Fruit fly (Drosophila melanogaster) whole organism, embryonic: ENCODE measurements around the gene CG43400.

Experiments
- Bdp1 ChIP-seq: fragments of 200-800 bp; sonication (Bioruptor generic); optimal IDR thresholded peaks from 3 replicates; lab custom pipeline; 2016; ENCODE audit warnings: missing biosample characterization, missing genetic modification characterization
- CG10267 ChIP-seq: fragments of 200-800 bp; sonication (Bioruptor generic); optimal IDR thresholded peaks from 2 replicates; lab custom pipeline; 2018; ENCODE audit warnings: missing biosample characterization, mild to moderate bottlenecking, missing genetic modification characterization, moderate library complexity
- CG10565 ChIP-seq: fragments of 200-800 bp; sonication (Bioruptor generic); optimal IDR thresholded peaks from 3 replicates; lab custom pipeline; 2016; ENCODE audit warnings: missing biosample characterization, mild to moderate bottlenecking, missing genetic modification characterization
- CG11504 ChIP-seq: fragments of 200-800 bp; sonication (Bioruptor generic); optimal IDR thresholded peaks from 3 replicates; lab custom pipeline; 2019; ENCODE audit warnings: missing biosample characterization, mild to moderate bottlenecking, missing genetic modification characterization, moderate library complexity
- CG13624 ChIP-seq: fragments of 200-800 bp; sonication (Bioruptor generic); optimal IDR thresholded peaks from 2 replicates; lab custom pipeline; 2016; ENCODE audit warnings: missing biosample characterization, missing genetic modification characterization
- CG14710 ChIP-seq: fragments of 200-800 bp; sonication (Bioruptor generic); optimal IDR thresholded peaks from 3 replicates; lab custom pipeline; 2019; ENCODE audit warnings: missing biosample characterization, mild to moderate bottlenecking, missing genetic modification characterization, moderate library complexity
- CG15011 ChIP-seq: fragments of 200-800 bp; sonication (Bioruptor generic); optimal IDR thresholded peaks from 3 replicates; lab custom pipeline; 2018; ENCODE audit warnings: missing biosample characterization, mild to moderate bottlenecking, missing genetic modification characterization
- CG1529 ChIP-seq: fragments of 200-800 bp; sonication (Bioruptor generic); optimal IDR thresholded peaks from 3 replicates; lab custom pipeline; 2018; ENCODE audit warnings: missing biosample characterization, missing genetic modification characterization
- CG15479 ChIP-seq: fragments of 200-800 bp; sonication (Bioruptor generic); optimal IDR thresholded peaks from 3 replicates; lab custom pipeline; 2019; ENCODE audit warnings: missing biosample characterization, mild to moderate bottlenecking, missing genetic modification characterization, moderate library complexity
- CG17359 ChIP-seq: fragments of 200-800 bp; sonication (Bioruptor generic); optimal IDR thresholded peaks from 3 replicates; lab custom pipeline; 2018; ENCODE audit warnings: missing biosample characterization, mild to moderate bottlenecking, missing genetic modification characterization, moderate library complexity
- CG17829 ChIP-seq: fragments of 200-800 bp; optimal IDR thresholded peaks from 2 replicates; lab custom pipeline; 2019; ENCODE audit warnings: missing biosample characterization, mild to moderate bottlenecking, missing genetic modification characterization, moderate library complexity
- CG2120 ChIP-seq: fragments of 200-800 bp; sonication (Bioruptor generic); optimal IDR thresholded peaks from 3 replicates; lab custom pipeline; 2016; ENCODE audit warnings: missing biosample characterization, missing genetic modification characterization
- CG2199 ChIP-seq: fragments of 200-800 bp; sonication (Bioruptor generic); IDR thresholded peaks from 3 replicates; pipeline ENCODE4 v1.3.6; 2022; ENCODE audit warnings: missing biosample characterization, missing genetic modification characterization
- CG31365 ChIP-seq: fragments of 200-800 bp; sonication (Bioruptor generic); optimal IDR thresholded peaks from 2 replicates; lab custom pipeline; 2018; ENCODE audit warnings: missing biosample characterization, mild to moderate bottlenecking, missing genetic modification characterization
- CG3163 ChIP-seq: fragments of 200-800 bp; sonication (Bioruptor generic); optimal IDR thresholded peaks from 3 replicates; lab custom pipeline; 2016; ENCODE audit warnings: missing biosample characterization, missing genetic modification characterization
- CG3838 ChIP-seq: fragments of 200-800 bp; sonication (Bioruptor generic); optimal IDR thresholded peaks from 3 replicates; lab custom pipeline; 2016; ENCODE audit warnings: missing biosample characterization, missing genetic modification characterization
- CG3995 ChIP-seq: fragments of 200-800 bp; sonication (Bioruptor generic); optimal IDR thresholded peaks from 3 replicates; lab custom pipeline; 2016; ENCODE audit warnings: missing biosample characterization, missing genetic modification characterization
- CG42726 ChIP-seq: fragments of 200-800 bp; sonication (Bioruptor generic); IDR thresholded peaks from 2 replicates; pipeline ENCODE4 v1.3.6; 2022; ENCODE audit warnings: missing biosample characterization, missing genetic modification characterization; ENCODE audit not compliant: partially characterized antibody
- CTCF ChIP-seq: fragments of 200-800 bp; sonication (Bioruptor generic); optimal IDR thresholded peaks from 2 replicates; lab custom pipeline; 2017; ENCODE audit warnings: missing biosample characterization, mild to moderate bottlenecking, missing genetic modification characterization, moderate library complexity
- CoRest ChIP-seq: fragments of 200-800 bp; sonication (Bioruptor generic); optimal IDR thresholded peaks from 3 replicates; lab custom pipeline; 2018; ENCODE audit warnings: missing biosample characterization, mild to moderate bottlenecking, missing genetic modification characterization, moderate library complexity
- Dek ChIP-seq: fragments of 200-800 bp; sonication (Bioruptor generic); optimal IDR thresholded peaks from 3 replicates; lab custom pipeline; 2019; ENCODE audit warnings: missing biosample characterization, mild to moderate bottlenecking, missing genetic modification characterization, moderate library complexity
- Dip3 ChIP-seq: fragments of 200-800 bp; sonication (Bioruptor generic); optimal IDR thresholded peaks from 3 replicates; lab custom pipeline; 2016; ENCODE audit warnings: missing biosample characterization, missing genetic modification characterization
- Dll ChIP-seq: fragments of 200-800 bp; sonication (Bioruptor generic); IDR thresholded peaks from 4 replicates; pipeline ENCODE4 v1.3.6; 2022; ENCODE audit warnings: missing biosample characterization, missing genetic modification characterization; ENCODE audit not compliant: partially characterized antibody
- Ets65A ChIP-seq: fragments of 200-800 bp; sonication (Bioruptor generic); peaks from one replicate; lab custom pipeline; 2016; ENCODE audit warnings: missing biosample characterization, missing genetic modification characterization
- Ets97D ChIP-seq: fragments of 200-800 bp; sonication (Bioruptor generic); optimal IDR thresholded peaks from 3 replicates; lab custom pipeline; 2016; ENCODE audit warnings: missing biosample characterization, missing genetic modification characterization
- HLH4C ChIP-seq: fragments of 200-800 bp; sonication (Bioruptor generic); IDR thresholded peaks from 3 replicates; pipeline ENCODE4 v1.3.6; 2022; ENCODE audit warnings: missing biosample characterization, missing genetic modification characterization; ENCODE audit not compliant: partially characterized antibody
- HLH54F ChIP-seq: fragments of 200-800 bp; sonication (Bioruptor generic); optimal IDR thresholded peaks from 3 replicates; lab custom pipeline; 2016; ENCODE audit warnings: missing biosample characterization, missing genetic modification characterization
- HmgD ChIP-seq: fragments of 200-800 bp; sonication (Bioruptor generic); optimal IDR thresholded peaks from 3 replicates; lab custom pipeline; 2016; ENCODE audit warnings: missing biosample characterization, missing genetic modification characterization
- HmgZ ChIP-seq: fragments of 200-800 bp; sonication (Bioruptor generic); optimal IDR thresholded peaks from 2 replicates; lab custom pipeline; 2018; ENCODE audit warnings: missing biosample characterization, mild to moderate bottlenecking, missing genetic modification characterization
- Med ChIP-seq: fragments of 200-800 bp; sonication (Bioruptor generic); peaks from one replicate; lab custom pipeline; 2016; ENCODE audit warnings: missing biosample characterization, missing genetic modification characterization, mild to moderate bottlenecking, inconsistent platforms, moderate library complexity
- Myb ChIP-seq: fragments of 200-800 bp; sonication (Bioruptor generic); optimal IDR thresholded peaks from 2 replicates; lab custom pipeline; 2016; ENCODE audit warnings: missing biosample characterization, missing genetic modification characterization
- Nf-YA ChIP-seq: fragments of 200-800 bp; sonication (Bioruptor generic); IDR thresholded peaks from 2 replicates; pipeline ENCODE4 v1.3.6; 2022; ENCODE audit warnings: missing biosample characterization, missing genetic modification characterization
- Pdp1 ChIP-seq, 2 experiments: fragments of 200-800 bp; sonication (Bioruptor generic); optimal IDR thresholded peaks; 3 replicates each; lab custom pipeline; 2016; ENCODE audit warnings: missing biosample characterization in 2 of 2, missing genetic modification characterization in 2 of 2, mild to moderate bottlenecking in 1 of 2, moderate library complexity in 1 of 2
- Scr ChIP-seq: fragments of 200-800 bp; sonication (Bioruptor generic); IDR thresholded peaks from 2 replicates; pipeline ENCODE4 v1.3.6; 2022; ENCODE audit warnings: missing biosample characterization, missing genetic modification characterization; ENCODE audit not compliant: partially characterized antibody
- Sry-δ ChIP-seq: fragments of 200-800 bp; sonication (Bioruptor generic); optimal IDR thresholded peaks from 2 replicates; lab custom pipeline; 2016; ENCODE audit warnings: missing biosample characterization, missing genetic modification characterization
- amos ChIP-seq: fragments of 200-800 bp; sonication (Bioruptor generic); IDR thresholded peaks from 2 replicates; pipeline ENCODE4 v1.3.6; 2022; ENCODE audit warnings: missing biosample characterization, missing genetic modification characterization; ENCODE audit not compliant: partially characterized antibody
- ato ChIP-seq: fragments of 200-800 bp; sonication (Bioruptor generic); IDR thresholded peaks from 2 replicates; pipeline ENCODE4 v1.3.6; 2022; ENCODE audit warnings: missing biosample characterization, missing genetic modification characterization; ENCODE audit not compliant: partially characterized antibody
- bbx ChIP-seq: fragments of 200-800 bp; sonication (Bioruptor generic); IDR thresholded peaks from 2 replicates; pipeline ENCODE4 v1.3.6; 2022; ENCODE audit warnings: missing biosample characterization, missing genetic modification characterization; ENCODE audit not compliant: partially characterized antibody
- crp ChIP-seq, 2 experiments: fragments of 200-800 bp; sonication (Bioruptor generic); optimal IDR thresholded peaks; 2 replicates in 1 of 2; 3 replicates in 1 of 2; lab custom pipeline; 2017; ENCODE audit warnings: missing biosample characterization in 2 of 2, missing genetic modification characterization in 2 of 2, mild to moderate bottlenecking in 1 of 2, moderate library complexity in 1 of 2
- hb ChIP-seq: fragments of 200-800 bp; sonication (Bioruptor generic); IDR thresholded peaks from 3 replicates; pipeline ENCODE4 v1.3.6; 2022; ENCODE audit warnings: missing biosample characterization, missing genetic modification characterization; ENCODE audit not compliant: partially characterized antibody
- hth ChIP-seq: fragments of >200 bp; optimal IDR thresholded peaks from 2 replicates; lab custom pipeline; 2017; ENCODE audit warnings: inconsistent platforms
- lmd ChIP-seq: fragments of 200-800 bp; sonication (Bioruptor generic); IDR thresholded peaks from 2 replicates; pipeline ENCODE4 v1.3.6; 2022; ENCODE audit warnings: missing biosample characterization, missing genetic modification characterization
- pho ChIP-seq: fragments of 200-800 bp; sonication (Bioruptor generic); optimal IDR thresholded peaks from 2 replicates; lab custom pipeline; 2016; ENCODE audit warnings: missing biosample characterization, missing genetic modification characterization
- phol ChIP-seq: fragments of 200-800 bp; sonication (Bioruptor generic); optimal IDR thresholded peaks from 3 replicates; lab custom pipeline; 2018; ENCODE audit warnings: missing biosample characterization, mild to moderate bottlenecking, missing genetic modification characterization, moderate library complexity
- pita ChIP-seq: fragments of 200-800 bp; sonication (Bioruptor generic); optimal IDR thresholded peaks from 2 replicates; lab custom pipeline; 2017; ENCODE audit warnings: missing biosample characterization, mild to moderate bottlenecking, missing genetic modification characterization
- run ChIP-seq: fragments of 200-800 bp; sonication (Bioruptor generic); optimal IDR thresholded peaks from 3 replicates; lab custom pipeline; 2018; ENCODE audit warnings: missing biosample characterization, mild to moderate bottlenecking, missing genetic modification characterization
- sens ChIP-seq: fragments of 200-800 bp; sonication (Bioruptor generic); peaks from one replicate; lab custom pipeline; 2016; ENCODE audit warnings: missing biosample characterization, missing genetic modification characterization
- slbo ChIP-seq: fragments of 200-800 bp; sonication (Bioruptor generic); IDR thresholded peaks from 2 replicates; pipeline ENCODE4 v1.3.6; 2022; ENCODE audit warnings: missing biosample characterization, missing genetic modification characterization
- trem ChIP-seq: fragments of 200-800 bp; optimal IDR thresholded peaks from 3 replicates; lab custom pipeline; 2019; ENCODE audit warnings: missing biosample characterization, mild to moderate bottlenecking, missing genetic modification characterization, moderate library complexity
- zen ChIP-seq: fragments of 200-800 bp; sonication (Bioruptor generic); optimal IDR thresholded peaks from 3 replicates; lab custom pipeline; 2018; ENCODE audit warnings: missing biosample characterization, mild to moderate bottlenecking, missing genetic modification characterization, moderate library complexity

Gene CG43400

DNA sequence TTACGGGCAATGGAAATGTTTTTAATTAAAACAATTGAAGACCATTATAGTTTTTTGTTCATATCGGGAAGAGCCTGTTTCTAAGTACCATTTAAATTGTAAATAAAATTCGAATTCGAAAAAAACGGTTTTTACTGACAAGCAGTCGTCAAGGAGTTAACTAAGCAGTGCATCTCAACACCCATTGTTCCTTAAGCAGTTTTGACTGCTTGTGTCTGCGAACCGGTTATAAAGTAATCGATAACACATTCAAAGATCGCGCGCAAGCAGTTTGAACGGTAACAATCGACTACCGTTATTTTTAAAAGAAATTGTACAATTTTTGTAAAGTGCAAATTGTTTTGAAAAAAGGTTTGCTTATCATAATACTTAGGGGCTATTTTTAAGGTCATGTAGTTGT, 12.6 kb upstream of the CG43400 start (continued):
- peak; percentile 84 for TF ChIP-seq HmgD (GFP tag; lab: Kevin White, UChicago)
- peak; percentile 5 for TF ChIP-seq CG13624 (GFP tag; lab: Kevin White, UChicago)
- peak; percentile 11 for TF ChIP-seq Dip3
- TF ChIP-seq CoRest (tag; lab: Kevin White, UChicago), result peak; percentile 63
- peak; percentile 23 for TF ChIP-seq CG17829 (tag; lab: Kevin White, UChicago)
- peak; percentile 67 for TF ChIP-seq zen
- TF ChIP-seq lmd, result no peak
- TF ChIP-seq CG2120 (GFP tag; lab: Kevin White, UChicago), result peak; percentile 17
- peak; percentile 41 for TF ChIP-seq CG11504 (tag; lab: Kevin White, UChicago)
- peak; percentile 55 for TF ChIP-seq CG14710 (tag; lab: Kevin White, UChicago)
- no peak for TF ChIP-seq CG10565 (GFP tag; lab: Kevin White, UChicago)
- peak; percentile 12 for TF ChIP-seq pita (GFP tag; lab: Kevin White, UChicago)
- TF ChIP-seq CG42726 (GFP tag; lab: Robert Waterston, UW), result peak; percentile 70; the same call in 1 of the 2 replicates
- peak; percentile 78 for TF ChIP-seq CG10267
- TF ChIP-seq amos, result peak; percentile 65
- TF ChIP-seq Ets65A, result peak; percentile 72
- TF ChIP-seq bbx (GFP tag; lab: Robert Waterston, UW), result peak; percentile 52; the same call in 1 of the 2 replicates
- no peak for TF ChIP-seq CG3995 (GFP tag; lab: Kevin White, UChicago)
- TF ChIP-seq CG3838, result peak; percentile 93
- TF ChIP-seq Scr, result peak; percentile 7; the same call in 1 of the 2 replicates
- peak; percentile 51 for TF ChIP-seq phol (tag; lab: Kevin White, UChicago)
- TF ChIP-seq CG2199 (GFP tag; lab: Robert Waterston, UW), result no peak
- TF ChIP-seq CTCF (GFP tag; lab: Kevin White, UChicago), result peak; percentile 59
- TF ChIP-seq Myb (GFP tag; lab: Kevin White, UChicago), result peak; percentile 100
- TF ChIP-seq CG15479 (GFP tag; lab: Kevin White, UChicago), result peak; percentile 88
- TF ChIP-seq CG17359 (tag; lab: Kevin White, UChicago), result no peak
- TF ChIP-seq HmgZ, result peak; percentile 51
- TF ChIP-seq Nf-YA (GFP tag; lab: Robert Waterston, UW), result no peak
- TF ChIP-seq hb (GFP tag; lab: Robert Waterston, UW), result 0 out of 3 replicates have a peak, but pooled peaks have one; percentile 40
- TF ChIP-seq crp (GFP tag; optimal IDR thresholded peaks at IDR 0.05; lab: Kevin White, UChicago), result peak in 1 of 2 experiments; percentile 69
- TF ChIP-seq trem (tag; lab: Kevin White, UChicago), result peak; percentile 12
- peak; percentile 46 for TF ChIP-seq Dek (tag; lab: Kevin White, UChicago)
- peak; percentile 48 for TF ChIP-seq sens
- TF ChIP-seq hth (lab: Kevin White, UChicago), result no peak
- TF ChIP-seq pho (GFP tag; lab: Kevin White, UChicago), result peak; percentile 30
- peak; percentile 90 for TF ChIP-seq Med (GFP tag; lab: Kevin White, UChicago)
- TF ChIP-seq CG15011 (GFP tag; lab: Kevin White, UChicago), result no peak
- TF ChIP-seq Sry-δ (GFP tag; lab: Kevin White, UChicago), result peak; percentile 69
- peak in 1 of 2 experiments; percentile 54 for TF ChIP-seq Pdp1 (GFP tag; optimal IDR thresholded peaks at IDR 0.05; lab: Kevin White, UChicago)
- TF ChIP-seq slbo, result 0 out of 2 replicates have a peak, but pooled peaks have one; percentile 17
- peak; percentile 19; the same call in 1 of the 4 replicates for TF ChIP-seq Dll
- TF ChIP-seq HLH54F (GFP tag; lab: Kevin White, UChicago), result peak; percentile 1
- TF ChIP-seq CG31365 (tag; lab: Kevin White, UChicago), result peak; percentile 100
- 0 out of 2 replicates have a peak, but pooled peaks have one; percentile 29 for TF ChIP-seq ato
- TF ChIP-seq CG3163 (GFP tag; lab: Kevin White, UChicago), result peak; percentile 2
- TF ChIP-seq Ets97D (GFP tag; lab: Kevin White, UChicago), result peak; percentile 61
- TF ChIP-seq Bdp1 (GFP tag; lab: Kevin White, UChicago), result peak; percentile 91
- TF ChIP-seq CG1529, result no peak
- no peak for TF ChIP-seq run
- peak; percentile 49; the same call in 1 of the 3 replicates for TF ChIP-seq HLH4C
